Worm (Caenorhabditis elegans) whole organism, L4 larva: Measurements from ENCODE around the gene T19C3.5.

Source experiments
- F26F4.8 ChIP-seq: fragments of 200-800 bp; sonication (Bioruptor generic); conservative IDR thresholded peaks from 2 replicates; pipeline ENCODE4 v1.3.6; 2022; ENCODE audit warnings: missing genetic modification characterization, missing compliant biosample characterization
- R02D3.7 ChIP-seq: fragments of 150-350 bp; sonication (generic microtip); optimal IDR thresholded peaks from 3 replicates; lab custom pipeline; 2014; ENCODE audit warnings: missing biosample characterization, missing genetic modification characterization
- ceh-28 ChIP-seq: fragments of 150-350 bp; optimal IDR thresholded peaks from 2 replicates; lab custom pipeline; 2014; ENCODE audit warnings: missing biosample characterization, missing genetic modification reagents, missing genetic modification characterization
- daf-12 ChIP-seq: fragments of 150-350 bp; optimal IDR thresholded peaks from 2 replicates; lab custom pipeline; 2014; ENCODE audit warnings: missing biosample characterization, missing genetic modification reagents, missing genetic modification characterization
- fos-1 ChIP-seq: fragments of 150-350 bp; optimal IDR thresholded peaks from 2 replicates; lab custom pipeline; 2014; ENCODE audit warnings: missing biosample characterization, missing genetic modification characterization
- nhr-28 ChIP-seq: fragments of 150-350 bp; optimal IDR thresholded peaks from 2 replicates; lab custom pipeline; 2014; ENCODE audit warnings: missing biosample characterization, missing genetic modification characterization
- nhr-76 ChIP-seq: fragments of 150-350 bp; optimal IDR thresholded peaks from 2 replicates; lab custom pipeline; 2014; ENCODE audit warnings: missing biosample characterization, missing genetic modification characterization
- zag-1 ChIP-seq: fragments of 150-350 bp; optimal IDR thresholded peaks from 2 replicates; lab custom pipeline; 2014; ENCODE audit warnings: missing biosample characterization, missing genetic modification characterization

- no peak for TF ChIP-seq R02D3.7 (tag; lab: Kevin White, UChicago)
- no peak for TF ChIP-seq nhr-76 (tag; lab: Kevin White, UChicago)
- TF ChIP-seq nhr-28 (tag; lab: Kevin White, UChicago): no peak
- no peak for TF ChIP-seq F26F4.8 (GFP tag; lab: Robert Waterston, UW)
- no peak for TF ChIP-seq fos-1
- no peak for TF ChIP-seq daf-12 (tag; lab: Kevin White, UChicago)
- TF ChIP-seq ceh-28 (tag; lab: Kevin White, UChicago): no peak
- no peak for TF ChIP-seq zag-1 (tag; lab: Kevin White, UChicago)
These were observed 1.6 kb downstream of the T19C3.5 start for ce11 chrIII:626091-626490.
